Fruit fly (Drosophila melanogaster): ENCODE data around the gene baz.

Gene baz

DNA sequence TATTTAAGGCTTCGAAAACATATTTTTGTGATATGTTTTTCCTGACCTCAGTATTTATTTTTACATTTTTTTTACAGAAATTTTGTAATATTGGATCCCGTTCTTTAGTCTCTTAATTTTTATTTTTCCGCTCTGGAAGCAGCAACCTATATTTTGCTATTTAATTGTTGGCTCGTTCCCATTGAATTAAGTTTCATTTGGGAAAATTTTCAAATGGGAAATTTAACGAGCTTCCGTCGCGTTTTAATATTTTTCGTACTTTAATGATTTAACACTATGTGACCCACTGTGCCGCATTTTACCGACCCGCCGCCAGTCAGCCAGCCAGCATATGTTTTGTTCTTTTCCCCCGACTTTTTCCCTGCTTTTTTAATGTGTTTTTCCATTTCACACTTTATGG is 48.5 kb upstream of the baz start (continued):
- TF ChIP-seq Gug (GFP tag; IDR thresholded peaks at IDR 0.05): no peak
- TF ChIP-seq CG6276 (GFP tag; optimal IDR thresholded peaks at IDR 0.05): no peak
- no peak for TF ChIP-seq CG11762 (GFP tag; optimal IDR thresholded peaks at IDR 0.05; ENCODE audit: insufficient read depth)
- peak; percentile 22 for TF ChIP-seq achi (GFP tag; optimal IDR thresholded peaks at IDR 0.05)
- TF ChIP-seq Eip78C (GFP tag): peak; percentile 76
- TF ChIP-seq pdm3 (GFP tag; optimal IDR thresholded peaks at IDR 0.05): peak; percentile 35
- TF ChIP-seq CG31627 (GFP tag; optimal IDR thresholded peaks at IDR 0.05): peak; percentile 0
- peak; percentile 14 for TF ChIP-seq Smox (GFP tag; optimal IDR thresholded peaks at IDR 0.05)
- peak; percentile 23 for TF ChIP-seq acj6 (GFP tag; optimal IDR thresholded peaks at IDR 0.05)
- peak; percentile 9 for TF ChIP-seq esn (GFP tag; optimal IDR thresholded peaks at IDR 0.05)
- TF ChIP-seq CG8119 (GFP tag; IDR thresholded peaks at IDR 0.05): peak; percentile 44; the same call in 2 of the 3 replicates
- no peak for TF ChIP-seq cyc (GFP tag; optimal IDR thresholded peaks at IDR 0.05)
- TF ChIP-seq Sox14 (GFP tag; optimal IDR thresholded peaks at IDR 0.05): no peak
- TF ChIP-seq Lpt (GFP tag; optimal IDR thresholded peaks at IDR 0.05): no peak
- TF ChIP-seq CG11902 (GFP tag; optimal IDR thresholded peaks at IDR 0.05): no peak
- peak; percentile 0 for TF ChIP-seq net (GFP tag; optimal IDR thresholded peaks at IDR 0.05)
- TF ChIP-seq Sox102F (GFP tag; optimal IDR thresholded peaks at IDR 0.05): no peak
- TF ChIP-seq salr (GFP tag; optimal IDR thresholded peaks at IDR 0.05): no peak

DNA sequence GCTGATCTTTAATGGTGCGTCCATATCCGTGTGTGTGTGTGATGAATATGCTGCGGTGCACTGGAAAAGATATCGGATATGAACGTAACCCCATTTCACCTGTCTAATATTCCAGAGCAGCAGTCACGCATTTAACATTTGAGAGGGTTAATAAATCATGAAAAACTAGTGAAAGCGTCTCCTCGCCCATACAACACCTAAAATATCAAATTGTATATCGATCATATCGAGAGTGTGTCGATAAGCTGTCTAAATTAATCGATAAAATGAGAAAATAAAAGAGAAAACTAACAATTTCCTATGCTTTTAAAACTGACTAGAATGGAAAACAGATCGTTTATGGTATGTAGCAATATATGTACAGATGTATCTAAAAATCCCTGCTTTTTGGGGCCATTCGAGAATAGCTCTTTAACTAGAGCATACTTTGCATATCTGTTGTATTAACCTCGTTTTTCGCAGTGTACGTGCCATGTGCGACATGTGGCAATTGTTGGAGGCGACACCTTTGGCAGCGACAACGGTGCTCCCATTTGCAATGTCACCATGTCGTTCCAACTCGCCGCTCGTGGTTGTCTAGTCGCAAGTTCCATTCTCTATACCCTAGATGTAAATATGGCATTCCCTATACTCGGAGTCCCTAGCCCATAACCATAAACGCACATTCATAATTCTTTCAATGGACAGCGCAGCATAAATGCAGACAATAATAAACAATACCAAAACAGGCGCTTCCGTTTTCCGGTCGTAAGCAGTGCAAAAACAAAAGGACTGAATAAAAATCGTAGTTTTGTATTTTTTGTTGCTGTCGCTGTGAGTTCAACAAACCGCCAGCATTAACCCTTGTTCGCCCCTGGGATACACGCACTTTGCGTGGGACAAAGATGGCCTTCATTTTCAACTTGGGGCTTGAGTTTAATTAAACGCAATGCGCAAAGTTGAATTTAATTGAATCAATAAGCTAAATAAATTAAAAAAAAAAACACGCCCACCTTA is 47.5 kb upstream of the baz start:
- TF ChIP-seq ss (GFP tag; optimal IDR thresholded peaks at IDR 0.05) (peak in 1 of 2 experiments; percentile 15), lz (GFP tag; optimal IDR thresholded peaks at IDR 0.05) (no peak), CG6163 (GFP tag; IDR thresholded peaks at IDR 0.05) (peak; percentile 37; the same call in 1 of the 3 replicates), svp (GFP tag) (peak; percentile 17), Sox15 (GFP tag; optimal IDR thresholded peaks at IDR 0.05) (peak; percentile 16), fkh (GFP tag; optimal IDR thresholded peaks at IDR 0.05) (no peak), CG8119 (GFP tag; IDR thresholded peaks at IDR 0.05) (peak; percentile 35; the same call in 1 of the 3 replicates), pdm3 (GFP tag; optimal IDR thresholded peaks at IDR 0.05) (peak; percentile 55), acj6 (GFP tag; optimal IDR thresholded peaks at IDR 0.05) (peak; percentile 52), CG11762 (GFP tag; optimal IDR thresholded peaks at IDR 0.05; ENCODE audit: insufficient read depth) (no peak), CG10669 (GFP tag; optimal IDR thresholded peaks at IDR 0.05) (peak; percentile 21), Sox14 (GFP tag; optimal IDR thresholded peaks at IDR 0.05) (no peak), Hr39 (GFP tag; optimal IDR thresholded peaks at IDR 0.05) (peak; percentile 31), OdsH (GFP tag; optimal IDR thresholded peaks at IDR 0.05) (peak; percentile 42), CG15336 (GFP tag; IDR thresholded peaks at IDR 0.05) (no peak; the same call in 1 of the 2 replicates), Ets96B (tag; optimal IDR thresholded peaks at IDR 0.05) (peak; percentile 30), CG34406 (GFP tag; optimal IDR thresholded peaks at IDR 0.05) (no peak), topi (GFP tag; optimal IDR thresholded peaks at IDR 0.05) (peak; percentile 43), fd59A (GFP tag; optimal IDR thresholded peaks at IDR 0.05) (peak; percentile 50), CG3032 (tag; optimal IDR thresholded peaks at IDR 0.05) (peak; percentile 40), CG6792 (GFP tag; optimal IDR thresholded peaks at IDR 0.05) (peak; percentile 8), vri (GFP tag; optimal IDR thresholded peaks at IDR 0.05) (no peak), Eip78C (GFP tag) (peak; percentile 64), cyc (GFP tag; optimal IDR thresholded peaks at IDR 0.05) (peak; percentile 30), CG1621 (tag; optimal IDR thresholded peaks at IDR 0.05) (no peak), CG3919 (GFP tag; optimal IDR thresholded peaks at IDR 0.05) (peak; percentile 39), Hr38 (GFP tag; optimal IDR thresholded peaks at IDR 0.05) (no peak), dsx (GFP tag; optimal IDR thresholded peaks at IDR 0.05; ENCODE audit: poor library complexity, severe bottlenecking) (no peak), CG8319 (GFP tag; optimal IDR thresholded peaks at IDR 0.05) (no peak), CG6808 (GFP tag; optimal IDR thresholded peaks at IDR 0.05) (peak; percentile 48), esn (GFP tag; optimal IDR thresholded peaks at IDR 0.05) (peak; percentile 45), Met (GFP tag; optimal IDR thresholded peaks at IDR 0.05) (peak; percentile 6), Ets21C (GFP tag; optimal IDR thresholded peaks at IDR 0.05) (no peak), CG10631 (GFP tag; optimal IDR thresholded peaks at IDR 0.05) (peak; percentile 48), CG6276 (GFP tag; optimal IDR thresholded peaks at IDR 0.05) (peak; percentile 33), Lpt (GFP tag; optimal IDR thresholded peaks at IDR 0.05) (peak; percentile 42), CG4318 (GFP tag; optimal IDR thresholded peaks at IDR 0.05) (peak; percentile 63), dac (GFP tag; optimal IDR thresholded peaks at IDR 0.05) (peak; percentile 3), CG31627 (GFP tag; optimal IDR thresholded peaks at IDR 0.05) (peak; percentile 14), Smox (GFP tag; optimal IDR thresholded peaks at IDR 0.05) (peak; percentile 37)

All from whole organism, prepupa.